Fruit fly (Drosophila melanogaster) whole organism, pupa: Measurements from ENCODE around the gene CG4960.

Source experiments
- CG12605 ChIP-seq: fragments of 200-800 bp; sonication (Bioruptor generic); IDR thresholded peaks from 2 replicates; pipeline ENCODE4 v1.3.6; 2022; ENCODE audit warnings: missing biosample characterization, missing genetic modification characterization
- CG13204 ChIP-seq: fragments of 200-800 bp; sonication (Bioruptor generic); optimal IDR thresholded peaks from 2 replicates; lab custom pipeline; 2018; ENCODE audit warnings: missing biosample characterization, mild to moderate bottlenecking, missing genetic modification characterization, moderate library complexity
- CG4496 ChIP-seq: fragments of 200-800 bp; sonication (Bioruptor generic); IDR thresholded peaks from 3 replicates; pipeline ENCODE4 v1.3.6; 2022; ENCODE audit warnings: missing biosample characterization, missing genetic modification characterization
- CG8301 ChIP-seq: fragments of 200-800 bp; sonication (Bioruptor generic); optimal IDR thresholded peaks from 2 replicates; lab custom pipeline; 2018; ENCODE audit warnings: missing biosample characterization, mild to moderate bottlenecking, missing genetic modification characterization
- CG9948 ChIP-seq: fragments of 200-800 bp; sonication (Bioruptor generic); optimal IDR thresholded peaks from 2 replicates; lab custom pipeline; 2018; ENCODE audit warnings: missing biosample characterization, mild to moderate bottlenecking, missing genetic modification characterization, moderate library complexity
- EcR ChIP-seq: fragments of 200-800 bp; sonication (Bioruptor generic); optimal IDR thresholded peaks from 3 replicates; lab custom pipeline; 2019; ENCODE audit warnings: missing biosample characterization, missing genetic modification characterization, mild to moderate bottlenecking, moderate library complexity, missing genetic modification reagents
- Pif1A ChIP-seq: fragments of 200-800 bp; sonication (Bioruptor generic); optimal IDR thresholded peaks from 3 replicates; lab custom pipeline; 2016; ENCODE audit warnings: missing biosample characterization, missing genetic modification characterization
- Snoo ChIP-seq: fragments of 200-800 bp; sonication (Bioruptor generic); optimal IDR thresholded peaks from 3 replicates; lab custom pipeline; 2017; ENCODE audit warnings: missing biosample characterization, mild to moderate bottlenecking, missing genetic modification characterization, inconsistent platforms
- fd96Ca ChIP-seq: fragments of 200-800 bp; sonication (Bioruptor generic); IDR thresholded peaks from 3 replicates; pipeline ENCODE4 v1.3.6; 2022; ENCODE audit warnings: missing biosample characterization, missing genetic modification characterization
- gl ChIP-seq: fragments of 200-800 bp; sonication (Bioruptor generic); optimal IDR thresholded peaks from 2 replicates; lab custom pipeline; 2018; ENCODE audit warnings: missing biosample characterization, mild to moderate bottlenecking, missing genetic modification characterization

DNA sequence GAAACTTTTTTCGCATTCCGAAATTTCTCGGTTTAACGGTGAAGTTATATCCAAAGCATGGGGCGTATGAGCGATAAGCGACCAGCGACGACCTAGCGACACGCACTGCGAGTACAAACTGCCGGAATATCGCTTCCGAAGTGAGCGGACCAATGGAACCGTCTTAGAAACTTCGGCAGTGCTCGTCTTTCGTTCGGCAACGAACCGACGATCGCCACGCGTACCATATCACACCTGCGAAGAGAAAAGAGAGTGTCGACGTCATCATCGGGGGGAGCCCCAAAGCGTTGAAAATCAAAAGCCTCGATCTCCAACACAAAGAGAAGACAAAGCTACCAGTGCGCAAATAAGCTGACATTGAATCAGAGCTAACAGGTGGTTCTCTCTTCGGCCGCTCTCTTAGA, 46.7 kb downstream of the CG4960 start, which contains the start of gene LpR2:
- TF ChIP-seq gl (tag; lab: Kevin White, UChicago) = peak; percentile 9
- peak; percentile 66; the same call in 2 of the 3 replicates for TF ChIP-seq CG4496 (GFP tag; lab: Robert Waterston, UW)
- no peak for TF ChIP-seq Snoo (tag; lab: Kevin White, UChicago)
- TF ChIP-seq CG8301 (tag; lab: Kevin White, UChicago) = no peak
- no peak for TF ChIP-seq Pif1A (GFP tag; lab: Kevin White, UChicago)
- TF ChIP-seq fd96Ca (GFP tag; lab: Robert Waterston, UW) = no peak
- TF ChIP-seq EcR (GFP tag; lab: Kevin White, UChicago) = no peak
- peak; percentile 71 for TF ChIP-seq CG12605 (GFP tag; lab: Robert Waterston, UW)
- TF ChIP-seq CG9948 (tag; lab: Kevin White, UChicago) = no peak
- TF ChIP-seq CG13204 (GFP tag; lab: Kevin White, UChicago) = no peak
